Worm (Caenorhabditis elegans): ENCODE results near the gene Y110A2AL.1.

Gene Y110A2AL.1

DNA sequence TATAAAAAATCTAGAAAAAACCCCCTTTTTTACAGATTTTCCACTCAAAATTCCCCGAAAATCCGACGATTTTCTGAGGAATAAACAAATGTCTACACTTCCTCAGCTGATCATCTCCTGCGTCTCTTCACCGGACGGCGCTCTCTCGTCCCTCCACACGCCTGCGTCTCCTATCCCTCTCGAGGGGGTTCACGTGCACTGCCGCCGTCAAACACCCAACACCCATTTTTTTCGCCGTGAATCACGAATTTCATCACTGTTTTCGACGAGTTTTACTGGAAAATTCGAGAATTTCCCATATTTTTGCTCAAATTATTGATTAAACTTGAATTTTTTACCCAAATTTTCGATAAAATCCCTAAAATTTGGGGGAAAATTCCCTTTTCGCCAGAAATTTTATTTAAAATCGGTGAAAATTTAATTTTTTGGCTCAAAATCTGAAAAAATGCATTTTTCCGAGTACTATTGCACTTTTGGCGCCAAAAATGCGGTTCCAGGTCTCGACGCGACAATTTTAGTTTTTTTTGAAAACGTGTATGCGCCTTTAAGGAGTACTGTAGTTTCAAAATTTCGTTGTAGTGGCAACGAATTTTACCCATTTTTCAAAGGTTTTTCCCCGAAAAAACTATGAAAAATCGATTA lies 46.0 kb downstream of the Y110A2AL.1 start (continued):
- TF ChIP-seq xbp-1 (tag; optimal IDR thresholded peaks at IDR 0.05) (peak; percentile 51), ztf-11 (tag; optimal IDR thresholded peaks at IDR 0.05) (no peak), vab-15 (tag; optimal IDR thresholded peaks at IDR 0.05) (no peak), zag-1 (tag; optimal IDR thresholded peaks at IDR 0.05) (no peak), efl-1 (optimal IDR thresholded peaks at IDR 0.05) (peak; percentile 74 to 86), efl-1 (GFP tag; optimal IDR thresholded peaks at IDR 0.05 in 1 of 2) (peak; percentile 62 to 92), lsy-2 (tag; optimal IDR thresholded peaks at IDR 0.05) (peak; percentile 45 to 62), nhr-85 (tag) (peak; percentile 46), hpl-2 (GFP tag; optimal IDR thresholded peaks at IDR 0.05) (no peak), snpc-4 (tag; optimal IDR thresholded peaks at IDR 0.05) (peak; percentile 36), sup-37 (GFP tag; optimal IDR thresholded peaks at IDR 0.05) (no peak), isw-1 (GFP tag; IDR thresholded peaks at IDR 0.05) (peak; percentile 32), grh-1 (GFP tag; IDR thresholded peaks at IDR 0.05) (no peak), egl-13 (tag; optimal IDR thresholded peaks at IDR 0.05) (no peak), lin-13 (GFP tag; optimal IDR thresholded peaks at IDR 0.05) (peak; percentile 4), lin-14 (GFP tag; optimal IDR thresholded peaks at IDR 0.05) (peak; percentile 85), mef-2 (tag; optimal IDR thresholded peaks at IDR 0.05) (no peak), swsn-7 (tag; optimal IDR thresholded peaks at IDR 0.05) (peak; percentile 67), jun-1 (tag; optimal IDR thresholded peaks at IDR 0.05) (peak; percentile 49), unc-30 (tag; optimal IDR thresholded peaks at IDR 0.05) (no peak), nhr-71 (tag; optimal IDR thresholded peaks at IDR 0.05) (peak; percentile 79), elt-2 (tag; optimal IDR thresholded peaks at IDR 0.05) (no peak)

DNA sequence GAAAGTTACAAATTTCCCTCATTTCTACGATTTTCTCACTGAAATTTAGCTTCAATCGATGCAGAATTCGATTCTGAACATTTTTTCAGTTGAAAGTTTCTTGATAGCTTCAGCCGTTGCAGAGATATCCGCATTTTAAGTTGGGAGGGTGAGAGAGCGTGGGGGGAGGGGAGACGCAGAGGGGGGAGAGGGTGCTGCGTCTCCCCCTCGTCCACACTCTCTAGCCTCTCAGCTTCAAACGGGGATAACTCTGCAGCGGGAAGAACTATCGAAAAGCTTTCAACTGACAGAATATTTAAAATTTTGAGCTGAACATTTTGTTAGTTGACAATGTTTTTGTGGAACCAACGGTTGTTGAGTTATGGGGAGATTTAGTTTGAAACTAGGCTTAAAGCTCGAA lies 47.0 kb downstream of the Y110A2AL.1 start:
- no peak for TF ChIP-seq snpc-4 (tag; optimal IDR thresholded peaks at IDR 0.05)
- TF ChIP-seq hlh-17 (GFP tag; optimal IDR thresholded peaks at IDR 0.05; ENCODE audit: borderline replicate concordance) = no peak
- TF ChIP-seq alr-1 (tag; optimal IDR thresholded peaks at IDR 0.05; ENCODE audit: borderline replicate concordance) = no peak
- TF ChIP-seq pqm-1 (tag; optimal IDR thresholded peaks at IDR 0.05) = no peak
- TF ChIP-seq blmp-1 (tag; optimal IDR thresholded peaks at IDR 0.05) = no peak
- no peak for TF ChIP-seq C34B4.2 (tag; optimal IDR thresholded peaks at IDR 0.05)
- no peak for TF ChIP-seq egl-27 (tag; optimal IDR thresholded peaks at IDR 0.05)
- TF ChIP-seq nhr-47 (tag; optimal IDR thresholded peaks at IDR 0.05) = no peak
- no peak for TF ChIP-seq aly-2 (tag; optimal IDR thresholded peaks at IDR 0.05)
- TF ChIP-seq nhr-90 (tag; optimal IDR thresholded peaks at IDR 0.05; ENCODE audit: poor library complexity) = no peak
- no peak for TF ChIP-seq fkh-8 (tag; optimal IDR thresholded peaks at IDR 0.05)
- TF ChIP-seq snu-23 (GFP tag; optimal IDR thresholded peaks at IDR 0.05) = no peak
- no peak for TF ChIP-seq nhr-85 (tag)

DNA sequence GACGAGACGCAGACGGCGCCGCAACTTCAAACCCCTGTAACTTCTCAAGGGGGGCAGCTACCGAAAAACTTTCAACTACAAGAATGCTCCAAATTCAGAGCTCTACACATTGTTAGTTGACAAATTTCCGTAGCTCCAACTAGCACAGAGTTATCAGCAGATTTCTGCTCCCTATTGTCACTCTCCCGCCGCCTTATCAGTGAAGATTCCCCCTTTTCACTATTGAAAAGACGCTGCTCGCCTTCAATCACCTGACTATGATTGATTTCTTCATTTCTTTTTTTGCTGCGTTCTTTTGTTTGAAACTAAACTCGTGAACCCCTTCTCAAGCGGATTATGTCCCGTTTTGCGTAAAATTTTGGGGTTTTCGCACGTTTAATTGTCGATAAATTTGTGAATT lies 47.5 kb downstream of the Y110A2AL.1 start:
- TF ChIP-seq sup-37 (GFP tag; optimal IDR thresholded peaks at IDR 0.05) (no peak), elt-2 (tag; optimal IDR thresholded peaks at IDR 0.05) (peak; percentile 41), hlh-4 (tag; optimal IDR thresholded peaks at IDR 0.05) (no peak), lin-35 (GFP tag; optimal IDR thresholded peaks at IDR 0.05) (peak in 1 of 2 experiments; percentile 34)

DNA sequence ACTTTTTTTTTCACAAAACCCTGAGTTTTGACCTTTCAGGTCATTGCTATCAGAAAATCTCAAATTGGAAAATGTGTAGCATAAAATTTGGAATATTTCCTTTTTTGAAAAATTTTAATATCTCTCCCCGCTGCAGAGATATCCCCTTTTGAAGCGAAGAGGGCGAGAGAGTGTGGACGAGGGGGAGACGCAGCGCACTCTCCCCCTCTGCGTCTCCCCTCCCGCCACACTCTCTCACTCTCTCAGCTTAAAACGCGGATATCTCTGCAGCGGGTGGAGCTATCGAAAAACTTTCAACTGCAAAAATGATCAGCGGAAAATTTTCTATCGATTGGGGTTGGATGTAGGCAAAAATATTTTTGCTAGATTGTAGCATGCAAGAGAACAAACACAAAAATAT lies 47.9 kb downstream of the Y110A2AL.1 start:
- TF ChIP-seq sup-37 (GFP tag; optimal IDR thresholded peaks at IDR 0.05) (no peak), rnt-1 (tag; optimal IDR thresholded peaks at IDR 0.05) (no peak), nhr-71 (tag; optimal IDR thresholded peaks at IDR 0.05) (no peak), tbx-2 (tag; optimal IDR thresholded peaks at IDR 0.05) (no peak)
